Fruit fly (Drosophila melanogaster): ENCODE data around the gene CG34353.

- TF ChIP-seq Myc (optimal IDR thresholded peaks at IDR 0.05) (no peak), Sin3A (optimal IDR thresholded peaks at IDR 0.05) (no peak), psq (optimal IDR thresholded peaks at IDR 0.05) (no peak), ttk (optimal IDR thresholded peaks at IDR 0.05) (no peak)
Measured at dm6 chr3R:27737038-27737437, 168.6 kb downstream of the CG34353 start.

Measured in Kc167 (cell line).